Fruit fly (Drosophila melanogaster) whole organism, embryonic: ENCODE results near the gene Cpr.
A peak's percentile ranks its signal among the peaks of the same experiment; 100 is the strongest.

ENCODE experiments used
- Abd-B ChIP-seq: fragments of 200-800 bp; sonication (Bioruptor generic); optimal IDR thresholded peaks from 2 replicates; lab custom pipeline; 2018; ENCODE audit warnings: missing biosample characterization, mild to moderate bottlenecking, missing genetic modification characterization, moderate library complexity
- Atf6 ChIP-seq: fragments of 200-800 bp; sonication (Bioruptor generic); IDR thresholded peaks from 2 replicates; pipeline ENCODE4 v1.3.6; 2022; ENCODE audit warnings: missing biosample characterization, missing genetic modification characterization
- Awh ChIP-seq: fragments of 200-800 bp; sonication (Bioruptor generic); IDR thresholded peaks from 2 replicates; pipeline ENCODE4, ENCODE4 v1.3.6; 2022; ENCODE audit warnings: missing biosample characterization, missing genetic modification characterization
- CG10267 ChIP-seq: fragments of 200-800 bp; sonication (Bioruptor generic); optimal IDR thresholded peaks from 2 replicates; lab custom pipeline; 2018; ENCODE audit warnings: missing biosample characterization, mild to moderate bottlenecking, missing genetic modification characterization, moderate library complexity
- CG11398 ChIP-seq: fragments of 200-800 bp; sonication (Bioruptor generic); optimal IDR thresholded peaks from 2 replicates; lab custom pipeline; 2016; ENCODE audit warnings: missing biosample characterization, missing genetic modification characterization
- CG12104 ChIP-seq: fragments of 200-800 bp; sonication (Bioruptor generic); optimal IDR thresholded peaks from 3 replicates; lab custom pipeline; 2016; ENCODE audit warnings: missing biosample characterization, missing genetic modification characterization
- CG13624 ChIP-seq: fragments of 200-800 bp; sonication (Bioruptor generic); optimal IDR thresholded peaks from 2 replicates; lab custom pipeline; 2016; ENCODE audit warnings: missing biosample characterization, missing genetic modification characterization
- CG14965 ChIP-seq: fragments of 200-800 bp; sonication (Bioruptor generic); optimal IDR thresholded peaks from 2 replicates; lab custom pipeline; 2016; ENCODE audit warnings: missing biosample characterization, missing genetic modification characterization, borderline replicate concordance
- CG1529 ChIP-seq: fragments of 200-800 bp; sonication (Bioruptor generic); optimal IDR thresholded peaks from 3 replicates; lab custom pipeline; 2018; ENCODE audit warnings: missing biosample characterization, missing genetic modification characterization
- CG15514 ChIP-seq: fragments of 200-800 bp; sonication (Bioruptor generic); optimal IDR thresholded peaks from 3 replicates; lab custom pipeline; 2017; ENCODE audit warnings: missing biosample characterization, missing genetic modification characterization, mild to moderate bottlenecking, moderate library complexity, missing genetic modification reagents
- CG16779 ChIP-seq: fragments of 200-800 bp; sonication (Bioruptor generic); IDR thresholded peaks from 2 replicates; pipeline ENCODE4 v1.3.6; 2022; ENCODE audit warnings: missing biosample characterization, missing genetic modification characterization
- CG18619 ChIP-seq: fragments of 200-800 bp; sonication (Bioruptor generic); optimal IDR thresholded peaks from 3 replicates; lab custom pipeline; 2017; ENCODE audit warnings: missing biosample characterization, mild to moderate bottlenecking, missing genetic modification characterization
- CG32532 ChIP-seq: fragments of 200-800 bp; sonication (Bioruptor generic); IDR thresholded peaks from 2 replicates; pipeline ENCODE4 v1.3.6; 2022; ENCODE audit warnings: missing biosample characterization, missing genetic modification characterization
- CG34376 ChIP-seq: fragments of 200-800 bp; sonication (Bioruptor generic); optimal IDR thresholded peaks from 2 replicates; lab custom pipeline; 2018; ENCODE audit warnings: missing biosample characterization, mild to moderate bottlenecking, missing genetic modification characterization
- CG3726 ChIP-seq: fragments of 200-800 bp; sonication (Bioruptor generic); IDR thresholded peaks from 3 replicates; pipeline ENCODE4, ENCODE4 v1.3.6; 2022; ENCODE audit warnings: missing biosample characterization, missing genetic modification characterization
- CG4360 ChIP-seq: fragments of 200-800 bp; sonication (Bioruptor generic); IDR thresholded peaks from 2 replicates; pipeline ENCODE4 v1.3.6; 2022; ENCODE audit warnings: missing biosample characterization, missing genetic modification characterization
- CG4617 ChIP-seq: fragments of 200-800 bp; sonication (Bioruptor generic); optimal IDR thresholded peaks from 3 replicates; lab custom pipeline; 2016; ENCODE audit warnings: missing biosample characterization, missing genetic modification characterization, borderline replicate concordance
- CG6175 ChIP-seq: fragments of 200-800 bp; sonication (Bioruptor generic); IDR thresholded peaks from 3 replicates; pipeline ENCODE4 v1.3.6; 2022; ENCODE audit warnings: missing biosample characterization, missing genetic modification characterization
- CG6854 ChIP-seq: fragments of 200-800 bp; sonication (Bioruptor generic); optimal IDR thresholded peaks from 3 replicates; lab custom pipeline; 2017; ENCODE audit warnings: missing biosample characterization, mild to moderate bottlenecking, missing genetic modification characterization
- CG7372 ChIP-seq: fragments of 200-800 bp; sonication (Bioruptor generic); IDR thresholded peaks from 2 replicates; pipeline ENCODE4 v1.3.6; 2022; ENCODE audit warnings: missing biosample characterization, missing genetic modification characterization
- CG7963 ChIP-seq: fragments of 200-800 bp; sonication (Bioruptor generic); IDR thresholded peaks from 3 replicates; pipeline ENCODE4 v1.3.6; 2022; ENCODE audit warnings: missing biosample characterization, missing genetic modification characterization; ENCODE audit not compliant: partially characterized antibody
- D19A ChIP-seq: fragments of 200-800 bp; optimal IDR thresholded peaks from 3 replicates; lab custom pipeline; 2019; ENCODE audit warnings: missing biosample characterization, mild to moderate bottlenecking, missing genetic modification characterization, moderate library complexity
- ERR ChIP-seq: fragments of 200-800 bp; sonication (Bioruptor generic); optimal IDR thresholded peaks from 2 replicates; lab custom pipeline; 2016; ENCODE audit warnings: missing biosample characterization, missing genetic modification characterization
- Fer3 ChIP-seq: fragments of 200-800 bp; sonication (Bioruptor generic); optimal IDR thresholded peaks from 2 replicates; lab custom pipeline; 2018; ENCODE audit warnings: missing biosample characterization, mild to moderate bottlenecking, missing genetic modification characterization, moderate library complexity
- Hr51 ChIP-seq, 2 experiments: fragments of 200-800 bp; sonication (Bioruptor generic); optimal IDR thresholded peaks; 2 replicates in 1 of 2; 3 replicates in 1 of 2; lab custom pipeline; 2016 to 2018; ENCODE audit warnings: missing biosample characterization in 2 of 2, missing genetic modification characterization in 2 of 2, mild to moderate bottlenecking in 1 of 2, moderate library complexity in 1 of 2
- Jarid2 ChIP-seq: fragments of 200-800 bp; sonication (Bioruptor generic); optimal IDR thresholded peaks from 3 replicates; lab custom pipeline; 2017; ENCODE audit warnings: mild to moderate bottlenecking, missing biosample characterization, missing genetic modification reagents, missing genetic modification characterization
- Mrtf ChIP-seq: fragments of 200-800 bp; sonication (Bioruptor generic); IDR thresholded peaks from 3 replicates; pipeline ENCODE4 v1.3.6; 2022; ENCODE audit warnings: missing biosample characterization, missing genetic modification characterization
- Oaz ChIP-seq: fragments of 200-800 bp; sonication (Bioruptor generic); IDR thresholded peaks from 2 replicates; pipeline ENCODE4 v1.3.6; 2022; ENCODE audit warnings: missing biosample characterization, missing genetic modification characterization
- ab ChIP-seq: fragments of 200-800 bp; sonication (Bioruptor generic); optimal IDR thresholded peaks from 2 replicates; lab custom pipeline; 2016; ENCODE audit warnings: missing biosample characterization, missing genetic modification characterization
- al ChIP-seq: fragments of 200-800 bp; sonication (Bioruptor generic); IDR thresholded peaks from 2 replicates; pipeline ENCODE4 v1.3.6; 2022; ENCODE audit warnings: missing biosample characterization, missing genetic modification characterization
- amos ChIP-seq: fragments of 200-800 bp; sonication (Bioruptor generic); IDR thresholded peaks from 2 replicates; pipeline ENCODE4 v1.3.6; 2022; ENCODE audit warnings: missing biosample characterization, missing genetic modification characterization; ENCODE audit not compliant: partially characterized antibody
- aop ChIP-seq: fragments of 200-800 bp; sonication (Bioruptor generic); IDR thresholded peaks from 2 replicates; pipeline ENCODE4 v1.3.6; 2022; ENCODE audit warnings: missing biosample characterization, missing genetic modification characterization
- chn ChIP-seq: fragments of 200-800 bp; sonication (Bioruptor generic); optimal IDR thresholded peaks from 2 replicates; lab custom pipeline; 2016; ENCODE audit warnings: missing biosample characterization, missing genetic modification characterization
- crol ChIP-seq: fragments of 200-800 bp; sonication (Bioruptor generic); IDR thresholded peaks from 2 replicates; pipeline ENCODE4 v1.3.6; 2022; ENCODE audit warnings: missing biosample characterization, missing genetic modification characterization
- dan ChIP-seq: fragments of 200-800 bp; sonication (Bioruptor generic); IDR thresholded peaks from 2 replicates; pipeline ENCODE4 v1.3.6; 2022; ENCODE audit warnings: missing biosample characterization, missing genetic modification characterization
- en ChIP-seq: fragments of 200-800 bp; sonication (Bioruptor generic); optimal IDR thresholded peaks from 2 replicates; lab custom pipeline; 2016; ENCODE audit warnings: missing biosample characterization, missing genetic modification characterization
- fu2 ChIP-seq: fragments of 200-800 bp; sonication (Bioruptor generic); optimal IDR thresholded peaks from 2 replicates; lab custom pipeline; 2016; ENCODE audit warnings: missing biosample characterization, missing genetic modification characterization
- gem ChIP-seq: fragments of 200-800 bp; sonication (Bioruptor generic); optimal IDR thresholded peaks from 2 replicates; lab custom pipeline; 2019; ENCODE audit warnings: missing biosample characterization, mild to moderate bottlenecking, missing genetic modification characterization, moderate library complexity
- gro ChIP-seq: fragments of 200-800 bp; sonication (Bioruptor generic); optimal IDR thresholded peaks from 2 replicates; lab custom pipeline; 2016; ENCODE audit warnings: missing biosample characterization, missing genetic modification characterization
- ind ChIP-seq: fragments of 200-800 bp; sonication (Bioruptor generic); optimal IDR thresholded peaks from 3 replicates; lab custom pipeline; 2016; ENCODE audit warnings: missing biosample characterization, missing genetic modification characterization
- jigr1 ChIP-seq: fragments of 200-800 bp; sonication (Bioruptor generic); IDR thresholded peaks from 3 replicates; pipeline ENCODE4 v1.3.6; 2022; ENCODE audit warnings: missing biosample characterization, missing genetic modification characterization
- kah ChIP-seq: fragments of 200-800 bp; sonication (Bioruptor generic); optimal IDR thresholded peaks from 2 replicates; lab custom pipeline; 2018; ENCODE audit warnings: missing biosample characterization, mild to moderate bottlenecking, missing genetic modification characterization
- lola ChIP-seq, 3 experiments: fragments of >200 bp in 2 of 3; fragments of 200-800 bp in 1 of 3; sonication (Bioruptor generic) in 1 of 3; optimal IDR thresholded peaks; 2 replicates each; lab custom pipeline; 2017 to 2019; ENCODE audit warnings: missing biosample characterization in 3 of 3, missing genetic modification characterization in 3 of 3, mild to moderate bottlenecking in 1 of 3, moderate library complexity in 1 of 3
- odd ChIP-seq: fragments of 200-800 bp; sonication (Bioruptor generic); optimal IDR thresholded peaks from 2 replicates; lab custom pipeline; 2017; ENCODE audit warnings: missing biosample characterization, mild to moderate bottlenecking, missing genetic modification characterization
- otp ChIP-seq: fragments of 200-800 bp; sonication (Bioruptor generic); IDR thresholded peaks from 3 replicates; pipeline ENCODE4, ENCODE4 v1.3.6; 2022; ENCODE audit warnings: missing biosample characterization, missing genetic modification characterization
- psq ChIP-seq: fragments of 200-800 bp; sonication (Bioruptor generic); optimal IDR thresholded peaks from 2 replicates; lab custom pipeline; 2017; ENCODE audit warnings: missing biosample characterization, missing genetic modification characterization
- unc-4 ChIP-seq: fragments of 200-800 bp; sonication (Bioruptor generic); IDR thresholded peaks from 2 replicates; pipeline ENCODE4 v1.3.6; 2022; ENCODE audit warnings: missing biosample characterization, missing genetic modification characterization; ENCODE audit not compliant: partially characterized antibody
- usp ChIP-seq: fragments of >200 bp; optimal IDR thresholded peaks from 2 replicates; lab custom pipeline; 2017; ENCODE audit warnings: missing biosample characterization, missing genetic modification characterization
- zfh2 ChIP-seq: fragments of 200-800 bp; sonication (Bioruptor generic); optimal IDR thresholded peaks from 2 replicates; lab custom pipeline; 2016; ENCODE audit warnings: missing biosample characterization, missing genetic modification characterization

Cpr gene

DNA sequence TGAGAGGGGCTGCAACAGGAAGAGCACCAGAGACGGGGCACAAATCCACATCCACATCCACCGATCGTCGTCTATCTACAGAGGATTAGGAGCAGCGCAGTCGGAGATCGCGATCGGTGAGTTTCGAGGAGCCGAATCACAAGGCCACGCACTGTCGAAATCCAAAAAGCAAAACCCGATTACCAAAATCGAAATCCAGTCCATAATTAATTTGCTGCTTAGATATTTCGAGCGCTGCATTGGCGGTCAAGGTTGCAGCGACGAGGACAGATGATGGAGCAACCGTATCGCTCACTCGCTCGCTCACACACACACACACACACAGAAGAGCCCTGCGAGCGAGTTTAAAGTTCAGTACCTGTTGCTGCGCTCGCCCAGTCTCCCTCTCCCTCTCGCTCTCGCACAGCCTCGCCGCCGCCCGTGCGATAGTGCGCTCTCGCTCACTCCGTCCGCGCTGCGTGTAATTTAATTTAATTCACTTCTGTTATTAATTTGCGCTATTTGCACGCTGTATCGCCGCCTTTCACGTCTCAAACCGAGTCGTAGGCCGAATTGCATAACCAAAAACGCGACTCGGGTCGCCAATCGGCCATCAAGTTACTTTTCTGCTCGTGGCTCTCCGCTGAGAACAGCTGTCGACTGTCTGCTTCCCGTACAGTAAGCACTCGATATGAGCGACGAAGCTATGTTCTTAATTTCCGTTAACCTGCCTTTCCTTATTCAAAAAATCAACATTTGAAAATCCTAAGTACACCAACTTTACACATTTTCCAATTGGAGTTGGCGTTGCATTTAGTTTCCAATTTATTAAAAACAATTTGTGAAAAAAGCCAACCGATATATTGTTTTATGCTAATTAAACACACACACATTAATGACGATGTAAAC lies 618 bp downstream of the Cpr start (continued):
- no peak for TF ChIP-seq CG11398
- TF ChIP-seq odd (GFP tag; lab: Kevin White, UChicago): no peak
- peak; percentile 39 for TF ChIP-seq CG13624 (GFP tag; lab: Kevin White, UChicago)
- peak; percentile 9 for TF ChIP-seq CG18619 (GFP tag; lab: Kevin White, UChicago)
- peak; percentile 3 to 44 for TF ChIP-seq Hr51 (GFP tag; optimal IDR thresholded peaks at IDR 0.05; lab: Kevin White, UChicago)
- TF ChIP-seq ab (GFP tag; lab: Kevin White, UChicago): no peak
- TF ChIP-seq gem (tag; lab: Kevin White, UChicago): peak; percentile 73
- no peak for TF ChIP-seq chn (GFP tag; lab: Kevin White, UChicago)
- no peak for TF ChIP-seq CG4360 (GFP tag; lab: Robert Waterston, UW)
- peak; percentile 12; the same call in 1 of the 2 replicates for TF ChIP-seq Awh (GFP tag; lab: Robert Waterston, UW)
- TF ChIP-seq Jarid2 (GFP tag; lab: Kevin White, UChicago): peak; percentile 33
- TF ChIP-seq D19A (tag; lab: Kevin White, UChicago): no peak
- TF ChIP-seq CG7963 (GFP tag; lab: Robert Waterston, UW): no peak
- peak; percentile 42; the same call in 1 of the 2 replicates for TF ChIP-seq CG32532 (GFP tag; lab: Robert Waterston, UW)
- TF ChIP-seq jigr1 (GFP tag; lab: Robert Waterston, UW): no peak
- TF ChIP-seq aop (GFP tag; lab: Robert Waterston, UW): no peak
- TF ChIP-seq CG15514 (GFP tag; lab: Kevin White, UChicago): no peak
- TF ChIP-seq ERR (GFP tag; lab: Kevin White, UChicago): no peak
- peak; percentile 46 for TF ChIP-seq Fer3 (tag; lab: Kevin White, UChicago)
- TF ChIP-seq crol (GFP tag; lab: Robert Waterston, UW): peak; percentile 7
- TF ChIP-seq CG4617 (GFP tag; lab: Kevin White, UChicago): no peak
- TF ChIP-seq CG6854: no peak
- TF ChIP-seq en (GFP tag; lab: Kevin White, UChicago): no peak
- peak; percentile 40 for TF ChIP-seq ind
- TF ChIP-seq Abd-B (GFP tag; lab: Kevin White, UChicago): no peak
- no peak for TF ChIP-seq CG16779
- TF ChIP-seq fu2 (GFP tag; lab: Kevin White, UChicago): peak; percentile 23
- TF ChIP-seq Mrtf (GFP tag; lab: Robert Waterston, UW): no peak
- TF ChIP-seq al (GFP tag; lab: Robert Waterston, UW): peak; percentile 18; the same call in 1 of the 2 replicates
- peak; percentile 53 for TF ChIP-seq zfh2 (GFP tag; lab: Kevin White, UChicago)
- TF ChIP-seq CG3726 (GFP tag; lab: Robert Waterston, UW): no peak
- TF ChIP-seq CG12104: no peak
- TF ChIP-seq Oaz (GFP tag; lab: Robert Waterston, UW): no peak
- TF ChIP-seq CG10267: peak; percentile 8
- TF ChIP-seq psq (GFP tag; lab: Kevin White, UChicago): no peak
- no peak for TF ChIP-seq CG34376 (GFP tag; lab: Kevin White, UChicago)
- TF ChIP-seq CG7372: no peak
- 0 out of 2 replicates have a peak, but pooled peaks have one; percentile 13 for TF ChIP-seq amos (GFP tag; lab: Robert Waterston, UW)
- TF ChIP-seq Atf6: peak; percentile 30; the same call in 1 of the 2 replicates
- TF ChIP-seq usp (GFP tag; lab: Kevin White, UChicago): no peak
- TF ChIP-seq dan (GFP tag; lab: Robert Waterston, UW): no peak
- peak; percentile 98 for TF ChIP-seq kah (GFP tag; lab: Kevin White, UChicago)
- peak; percentile 37 for TF ChIP-seq gro
- TF ChIP-seq CG1529: peak; percentile 7
- no peak for TF ChIP-seq CG6175 (GFP tag; lab: Robert Waterston, UW)
- TF ChIP-seq CG14965 (GFP tag; lab: Kevin White, UChicago): no peak
- TF ChIP-seq otp (GFP tag; lab: Robert Waterston, UW): no peak
- TF ChIP-seq unc-4: no peak
- peak in 1 of 3 experiments; percentile 5 for TF ChIP-seq lola (GFP tag; optimal IDR thresholded peaks at IDR 0.05; lab: Kevin White, UChicago)
